Worm (Caenorhabditis elegans) whole organism, L4/young adult: ENCODE results near the gene F41G3.21.

Experiments
- W03F9.2 ChIP-seq: fragments of 150-350 bp; optimal IDR thresholded peaks from 2 replicates; lab custom pipeline; 2014; ENCODE audit warnings: missing biosample characterization, missing genetic modification characterization
- dao-5 ChIP-seq: sonication (generic microtip); optimal IDR thresholded peaks from 2 replicates; lab custom pipeline; 2016; ENCODE audit warnings: missing genotype, missing genetic modification characterization, moderate library complexity, missing compliant biosample characterization
- him-1 ChIP-seq: sonication (generic microtip); optimal IDR thresholded peaks from 2 replicates; lab custom pipeline; 2016; ENCODE audit warnings: missing genotype, missing genetic modification reagents, missing genetic modification characterization, missing compliant biosample characterization

F41G3.21 gene

DNA sequence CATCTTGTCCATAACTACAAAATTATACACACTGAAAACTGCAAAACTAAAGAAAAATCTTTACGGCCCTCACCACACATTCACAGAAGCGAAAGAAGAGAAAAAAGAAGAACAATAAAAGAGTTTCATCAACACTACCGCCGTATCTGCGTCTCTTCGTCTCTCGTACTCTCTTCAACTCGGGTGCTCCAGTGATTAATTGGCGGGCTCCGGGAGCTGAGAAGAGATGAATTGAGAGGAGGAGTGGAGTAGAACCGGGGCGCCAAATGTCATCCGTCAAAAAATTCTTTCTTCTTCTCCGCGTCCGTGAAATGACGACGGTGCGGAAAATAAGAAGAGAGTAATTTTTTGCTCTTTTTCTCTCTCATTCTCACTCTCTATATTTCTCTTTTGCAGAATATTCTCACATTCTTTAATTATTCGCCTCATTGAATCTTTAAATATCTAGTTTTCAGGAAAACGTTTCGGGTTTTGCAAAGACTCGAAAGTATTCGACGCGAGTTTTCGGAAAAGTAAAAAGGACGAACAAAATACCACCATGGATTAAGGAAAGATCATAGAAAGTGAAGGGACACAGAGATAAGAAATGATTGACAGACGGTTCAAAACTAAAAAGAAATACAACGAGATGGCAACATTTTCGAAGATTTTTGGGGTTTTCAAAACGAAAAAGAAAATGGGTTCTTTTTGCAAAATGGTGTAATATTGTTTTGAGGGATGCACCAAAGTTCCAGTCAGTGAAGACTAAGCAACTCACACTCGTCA is 45.1 kb downstream of the F41G3.21 start:
- TF ChIP-seq dao-5 (no peak), him-1 (tag; lab: Kevin White, UChicago) (no peak)

DNA sequence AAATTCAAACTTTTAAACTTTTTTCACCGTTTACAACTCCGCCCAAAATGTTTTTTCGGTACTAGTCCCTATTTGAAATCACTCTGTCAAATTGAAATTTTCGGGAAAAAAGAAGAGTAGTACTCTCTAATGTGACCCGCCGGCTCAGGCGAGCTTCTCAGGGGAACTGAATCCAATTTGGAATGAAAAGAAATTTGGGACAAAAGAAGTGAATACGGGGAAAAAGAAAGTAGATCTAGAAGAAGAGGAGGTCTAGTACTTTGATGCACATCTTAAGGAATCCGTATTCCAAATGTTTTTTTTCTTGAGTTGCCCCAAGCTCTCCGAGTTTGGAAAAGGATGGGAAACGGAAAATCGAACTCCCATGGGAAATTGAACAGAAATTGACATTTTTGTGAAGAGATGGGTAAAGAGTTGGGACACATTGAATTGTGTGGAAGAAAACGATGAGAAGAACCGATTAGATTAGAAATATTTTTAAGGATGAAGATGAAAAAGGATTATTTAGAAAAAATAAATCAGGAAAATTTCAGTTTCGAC is 46.1 kb downstream of the F41G3.21 start:
- TF ChIP-seq dao-5 (no peak), W03F9.2 (tag; lab: Kevin White, UChicago) (no peak), him-1 (tag; lab: Kevin White, UChicago) (no peak)

DNA sequence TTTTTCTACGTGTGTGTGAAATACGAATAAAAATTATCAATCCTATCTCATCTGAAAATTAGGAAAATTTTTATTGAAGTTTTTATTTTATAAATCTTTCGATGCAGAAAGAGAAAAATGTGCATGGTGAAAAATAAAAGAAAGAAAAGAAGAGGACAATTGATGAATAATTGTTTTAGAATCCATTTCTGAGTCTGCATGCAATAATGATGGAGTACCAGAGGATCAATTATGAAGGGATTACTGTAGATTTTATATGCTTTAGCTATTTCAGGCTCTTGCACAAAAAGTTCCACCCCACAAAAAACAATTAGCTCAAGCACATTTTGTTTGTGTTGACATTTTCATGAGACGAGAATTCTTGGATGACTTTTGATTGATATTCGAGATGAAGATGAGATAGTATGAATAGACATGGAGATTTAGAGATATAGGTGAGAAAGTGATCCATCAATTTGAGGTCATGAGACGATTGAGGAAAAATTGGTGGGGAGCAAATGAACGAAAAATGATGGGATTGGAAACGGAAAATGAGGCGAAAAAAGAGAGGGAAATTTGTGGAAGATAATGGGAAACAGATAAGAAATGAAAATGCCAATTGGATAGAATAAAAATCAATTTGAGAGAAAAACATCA is 47.0 kb downstream of the F41G3.21 start, which contains the start of gene rpy-1:
Gene rpy-1 (minus strand): TSS at position 51 of the 636 bp plus-strand sequence.
- TF ChIP-seq him-1 (tag; lab: Kevin White, UChicago) (no peak), dao-5 (no peak), W03F9.2 (tag; lab: Kevin White, UChicago) (no peak)
